Worm (Caenorhabditis elegans) whole organism, L2 larva: ENCODE results near the gene F54B11.8.

Experiments
- F13H6.1 ChIP-seq: sonication (generic microtip); optimal IDR thresholded peaks from 2 replicates; lab custom pipeline; 2016; ENCODE audit warnings: missing genetic modification characterization, missing compliant biosample characterization
- R02D3.7 ChIP-seq: fragments of 150-350 bp; optimal IDR thresholded peaks from 2 replicates; lab custom pipeline; 2014; ENCODE audit warnings: missing biosample characterization, missing genetic modification characterization
- aly-2 ChIP-seq: fragments of 150-350 bp; optimal IDR thresholded peaks from 2 replicates; lab custom pipeline; 2014; ENCODE audit warnings: missing biosample characterization, missing genetic modification characterization
- ama-1 ChIP-seq: fragments of 150-350 bp; optimal IDR thresholded peaks from 2 replicates; lab custom pipeline; 2018; ENCODE audit warnings: inconsistent platforms
- ceh-82 ChIP-seq: fragments of 150-350 bp; optimal IDR thresholded peaks from 2 replicates; lab custom pipeline; 2014; ENCODE audit warnings: missing biosample characterization, missing genetic modification characterization
- egl-27 ChIP-seq: sonication (generic microtip); optimal IDR thresholded peaks from 3 replicates; lab custom pipeline; 2017; ENCODE audit warnings: missing biosample characterization, missing genetic modification reagents, missing genetic modification characterization
- lin-11 ChIP-seq: fragments of 150-350 bp; sonication (generic microtip); optimal IDR thresholded peaks from 2 replicates; lab custom pipeline; 2014; ENCODE audit warnings: missing biosample characterization, missing genetic modification characterization, inconsistent platforms, mixed read lengths
- lin-13 ChIP-seq: fragments of 150-350 bp; optimal IDR thresholded peaks from 2 replicates; lab custom pipeline; 2014; ENCODE audit warnings: missing biosample characterization, missing genetic modification reagents, missing genetic modification characterization
- mdl-1 ChIP-seq, 2 experiments: fragments of 150-350 bp in 1 of 2; sonication (generic microtip) in 1 of 2; optimal IDR thresholded peaks; 2 replicates each; lab custom pipeline; 2017; ENCODE audit warnings: missing biosample characterization in 2 of 2, missing genetic modification characterization in 2 of 2
- nhr-23 ChIP-seq: fragments of 150-350 bp; optimal IDR thresholded peaks from 2 replicates; lab custom pipeline; 2014; ENCODE audit warnings: missing biosample characterization, missing genetic modification reagents, missing genetic modification characterization
- nhr-25 ChIP-seq: fragments of 150-350 bp; sonication (generic microtip); optimal IDR thresholded peaks from 3 replicates; lab custom pipeline; 2014; ENCODE audit warnings: missing biosample characterization, missing genetic modification characterization
- unc-55 ChIP-seq: fragments of 150-350 bp; sonication (generic microtip); optimal IDR thresholded peaks from 3 replicates; lab custom pipeline; 2014; ENCODE audit warnings: missing biosample characterization, missing genetic modification reagents, missing genetic modification characterization

DNA sequence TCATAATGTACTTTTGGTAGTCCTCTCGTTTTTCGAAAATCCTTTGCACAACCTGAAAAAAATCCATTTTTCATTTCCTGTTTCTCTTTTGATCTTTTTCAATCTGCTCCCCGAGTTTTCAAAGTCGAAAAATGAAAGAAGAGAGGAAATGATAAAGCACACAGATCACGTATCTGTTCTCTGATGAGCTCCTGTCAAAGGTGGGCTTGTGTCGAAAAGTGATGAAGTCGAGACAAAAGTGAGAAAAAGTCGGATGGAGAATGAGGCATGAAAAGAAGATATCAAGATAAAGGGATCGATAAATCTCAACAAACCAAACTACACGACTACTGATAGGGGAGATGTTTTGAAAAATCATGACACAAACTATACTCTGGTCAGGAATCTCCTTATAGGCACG lies 48.6 kb downstream of the F54B11.8 start:
- TF ChIP-seq lin-11 (tag; lab: Kevin White, UChicago), result no peak
- TF ChIP-seq nhr-25 (tag; lab: Kevin White, UChicago), result no peak
- no peak for TF ChIP-seq ama-1 (lab: Kevin White, UChicago)
- TF ChIP-seq F13H6.1, result peak; percentile 68
- no peak for TF ChIP-seq egl-27 (tag; lab: Kevin White, UChicago)
- no peak for TF ChIP-seq ceh-82
- TF ChIP-seq R02D3.7, result no peak
- no peak for TF ChIP-seq mdl-1 (tag; optimal IDR thresholded peaks at IDR 0.05; lab: Kevin White, UChicago)
- no peak for TF ChIP-seq lin-13 (GFP tag; lab: Kevin White, UChicago)
- no peak for TF ChIP-seq nhr-23 (tag; lab: Kevin White, UChicago)
- TF ChIP-seq aly-2 (tag; lab: Kevin White, UChicago), result no peak
- TF ChIP-seq unc-55 (GFP tag; lab: Kevin White, UChicago), result no peak
